Fruit fly (Drosophila melanogaster) whole organism, embryonic: Measurements from ENCODE around the gene CG43446.

Source experiments
- Asciz ChIP-seq: fragments of 200-800 bp; sonication (Bioruptor generic); optimal IDR thresholded peaks from 2 replicates; lab custom pipeline; 2017; ENCODE audit warnings: missing biosample characterization, mild to moderate bottlenecking, missing genetic modification characterization, missing genetic modification reagents
- CG16813 ChIP-seq: fragments of 200-800 bp; sonication (Bioruptor generic); IDR thresholded peaks from 3 replicates; pipeline ENCODE4 v1.3.6; 2022; ENCODE audit warnings: missing biosample characterization, missing genetic modification characterization; ENCODE audit not compliant: partially characterized antibody
- CG18619 ChIP-seq: fragments of 200-800 bp; sonication (Bioruptor generic); optimal IDR thresholded peaks from 3 replicates; lab custom pipeline; 2017; ENCODE audit warnings: missing biosample characterization, mild to moderate bottlenecking, missing genetic modification characterization
- CG5180 ChIP-seq: fragments of 200-800 bp; sonication (Bioruptor generic); optimal IDR thresholded peaks from 3 replicates; lab custom pipeline; 2017; ENCODE audit warnings: missing biosample characterization, missing genetic modification characterization, mild to moderate bottlenecking, moderate library complexity, missing genetic modification reagents
- MESR4 ChIP-seq: fragments of 200-800 bp; sonication (Bioruptor generic); optimal IDR thresholded peaks from 2 replicates; lab custom pipeline; 2018; ENCODE audit warnings: missing biosample characterization, mild to moderate bottlenecking, missing genetic modification characterization, moderate library complexity
- PHDP ChIP-seq: fragments of 200-800 bp; sonication (Bioruptor generic); optimal IDR thresholded peaks from 3 replicates; lab custom pipeline; 2018; ENCODE audit warnings: missing biosample characterization, mild to moderate bottlenecking, missing genetic modification characterization, moderate library complexity
- exex ChIP-seq: fragments of 200-800 bp; sonication (Bioruptor generic); optimal IDR thresholded peaks from 4 replicates; lab custom pipeline; 2018; ENCODE audit warnings: missing biosample characterization, mild to moderate bottlenecking, missing genetic modification characterization, moderate library complexity
- ind ChIP-seq: fragments of 200-800 bp; sonication (Bioruptor generic); optimal IDR thresholded peaks from 3 replicates; lab custom pipeline; 2016; ENCODE audit warnings: missing biosample characterization, missing genetic modification characterization

- TF ChIP-seq exex (tag; lab: Kevin White, UChicago) (no peak), MESR4 (GFP tag; lab: Kevin White, UChicago) (no peak), PHDP (tag; lab: Kevin White, UChicago) (no peak), ind (no peak), CG5180 (GFP tag; lab: Kevin White, UChicago) (no peak), Asciz (GFP tag; lab: Kevin White, UChicago) (no peak), CG16813 (no peak), CG18619 (no peak)
Observed at dm6 chr3R:20998319-20998718, 10.6 kb upstream of the CG43446 start.
